Worm (Caenorhabditis elegans) whole organism, young adult: ENCODE measurements around the gene F55C9.14.

ENCODE experiments used
- F37B4.10 ChIP-seq: fragments of 200-800 bp; sonication (Bioruptor generic); IDR thresholded peaks from 2 replicates; pipeline ENCODE4 v1.3.6; 2022; ENCODE audit warnings: missing genetic modification characterization, missing compliant biosample characterization
- F39B2.1 ChIP-seq: fragments of 200-800 bp; sonication (Bioruptor generic); IDR thresholded peaks from 2 replicates; pipeline ENCODE4 v1.3.6; 2022; ENCODE audit warnings: missing genetic modification reagents, missing genetic modification characterization, missing compliant biosample characterization
- snpc-4 ChIP-seq, 5 experiments: fragments of 150-350 bp in 1 of 5; sonication (generic microtip) in 4 of 5; optimal IDR thresholded peaks; 2 replicates each; lab custom pipeline; 2014 to 2018; ENCODE audit warnings: missing genetic modification characterization in 5 of 5, missing biosample characterization in 3 of 5, antibody characterized with exemption in 2 of 5, mild to moderate bottlenecking in 2 of 5, missing compliant biosample characterization in 2 of 5, missing genotype in 2 of 5, moderate library complexity in 2 of 5, missing genetic modification reagents in 1 of 5
- xnd-1 ChIP-seq: sonication (generic microtip); optimal IDR thresholded peaks from 2 replicates; lab custom pipeline; 2016; ENCODE audit warnings: missing genotype, missing genetic modification reagents, missing genetic modification characterization, missing compliant biosample characterization

DNA sequence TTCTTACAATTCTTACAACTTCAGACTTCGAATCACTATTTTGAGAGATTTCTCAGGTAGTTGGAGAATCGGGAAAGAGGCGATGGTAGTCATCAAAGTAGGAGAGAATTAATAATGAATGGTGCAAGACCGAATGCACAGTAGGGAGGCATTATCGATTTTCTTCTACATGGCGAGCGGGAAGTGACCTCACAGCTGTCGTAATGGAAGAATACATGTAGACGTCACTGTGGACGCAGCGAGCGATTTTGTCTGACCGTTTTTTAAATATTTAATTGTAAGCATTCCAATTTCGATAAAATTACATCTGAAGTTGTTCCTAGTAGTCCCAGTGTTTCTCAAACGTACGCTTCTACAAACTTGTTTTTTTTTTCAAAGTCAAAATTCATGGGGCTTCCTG, 10.2 kb downstream of the F55C9.14 start, which contains the start of gene F55C9.11:
- TF ChIP-seq snpc-4 (GFP tag; optimal IDR thresholded peaks at IDR 0.05; lab: Kevin White, UChicago) (no peak), snpc-4 (tag; optimal IDR thresholded peaks at IDR 0.05; lab: Kevin White, UChicago) (no peak), F39B2.1 (GFP tag; lab: Robert Waterston, UW) (no peak), F37B4.10 (GFP tag; lab: Robert Waterston, UW) (no peak), xnd-1 (tag; lab: Kevin White, UChicago) (no peak)
